Worm (Caenorhabditis elegans) whole organism, young adult: ENCODE results near the gene clec-141.

Source experiments
- B0261.1 ChIP-seq: sonication (generic microtip); optimal IDR thresholded peaks from 2 replicates; lab custom pipeline; 2016; ENCODE audit warnings: mild to moderate bottlenecking, missing genetic modification characterization, moderate library complexity, missing compliant biosample characterization
- atf-7 ChIP-seq: sonication (generic microtip); optimal IDR thresholded peaks from 2 replicates; lab custom pipeline; 2017; ENCODE audit warnings: mild to moderate bottlenecking, missing genetic modification characterization, missing compliant biosample characterization
- attf-5 ChIP-seq: fragments of 200-800 bp; sonication (Bioruptor generic); optimal IDR thresholded peaks from 2 replicates; lab custom pipeline; 2018; ENCODE audit warnings: mild to moderate bottlenecking, missing genetic modification characterization, missing compliant biosample characterization
- ceh-91 ChIP-seq: fragments of 200-800 bp; sonication (Bioruptor generic); IDR thresholded peaks from 2 replicates; pipeline ENCODE4 v1.3.6; 2022; ENCODE audit warnings: missing genetic modification reagents, missing genetic modification characterization, missing compliant biosample characterization
- lin-40 ChIP-seq: sonication (generic microtip); optimal IDR thresholded peaks from 2 replicates; lab custom pipeline; 2016; ENCODE audit warnings: missing genetic modification characterization, mild to moderate bottlenecking, missing compliant biosample characterization, missing genotype, missing genetic modification reagents
- lsy-27 ChIP-seq: sonication (generic microtip); optimal IDR thresholded peaks from 2 replicates; lab custom pipeline; 2017; ENCODE audit warnings: missing genetic modification characterization, mild to moderate bottlenecking, missing compliant biosample characterization, antibody characterized with exemption, missing genotype, borderline replicate concordance; ENCODE audit not compliant: insufficient read depth
- madf-3 ChIP-seq: fragments of 200-800 bp; sonication (Bioruptor generic); IDR thresholded peaks from 2 replicates; pipeline ENCODE4 v1.3.6; 2022; ENCODE audit warnings: missing genetic modification reagents, missing genetic modification characterization, missing compliant biosample characterization
- pha-4 ChIP-seq: fragments of 150-350 bp; sonication (generic microtip); optimal IDR thresholded peaks from 2 replicates; lab custom pipeline; 2014; ENCODE audit warnings: missing biosample characterization, missing genetic modification reagents, missing genetic modification characterization
- sdz-38 ChIP-seq: sonication (generic microtip); optimal IDR thresholded peaks from 2 replicates; lab custom pipeline; 2016; ENCODE audit warnings: missing genotype, missing genetic modification characterization, missing compliant biosample characterization
- sea-2 ChIP-seq: fragments of 200-800 bp; sonication (Bioruptor generic); IDR thresholded peaks from 2 replicates; pipeline ENCODE4 v1.3.6; 2022; ENCODE audit warnings: missing genetic modification characterization, missing compliant biosample characterization
- snpc-4 ChIP-seq, 5 experiments: fragments of 150-350 bp in 1 of 5; sonication (generic microtip) in 4 of 5; optimal IDR thresholded peaks; 2 replicates each; lab custom pipeline; 2014 to 2018; ENCODE audit warnings: missing genetic modification characterization in 5 of 5, missing biosample characterization in 3 of 5, antibody characterized with exemption in 2 of 5, mild to moderate bottlenecking in 2 of 5, missing compliant biosample characterization in 2 of 5, missing genotype in 2 of 5, moderate library complexity in 2 of 5, missing genetic modification reagents in 1 of 5

- TF ChIP-seq pha-4 (no peak), sdz-38 (tag; lab: Kevin White, UChicago) (no peak), snpc-4 (GFP tag; optimal IDR thresholded peaks at IDR 0.05; lab: Kevin White, UChicago) (no peak), snpc-4 (tag; optimal IDR thresholded peaks at IDR 0.05; lab: Kevin White, UChicago) (no peak), lin-40 (tag; lab: Kevin White, UChicago) (no peak), atf-7 (no peak), sea-2 (no peak), attf-5 (GFP tag; lab: Kevin White, UChicago) (no peak), madf-3 (no peak), B0261.1 (tag; lab: Kevin White, UChicago) (no peak), lsy-27 (tag; lab: Kevin White, UChicago) (no peak), ceh-91 (GFP tag; lab: Robert Waterston, UW) (no peak)
Measured at ce11 chrII:5391447-5391846, 16.0 kb downstream of the clec-141 start.
